Worm (Caenorhabditis elegans): ENCODE measurements around the gene K04C2.3.

DNA sequence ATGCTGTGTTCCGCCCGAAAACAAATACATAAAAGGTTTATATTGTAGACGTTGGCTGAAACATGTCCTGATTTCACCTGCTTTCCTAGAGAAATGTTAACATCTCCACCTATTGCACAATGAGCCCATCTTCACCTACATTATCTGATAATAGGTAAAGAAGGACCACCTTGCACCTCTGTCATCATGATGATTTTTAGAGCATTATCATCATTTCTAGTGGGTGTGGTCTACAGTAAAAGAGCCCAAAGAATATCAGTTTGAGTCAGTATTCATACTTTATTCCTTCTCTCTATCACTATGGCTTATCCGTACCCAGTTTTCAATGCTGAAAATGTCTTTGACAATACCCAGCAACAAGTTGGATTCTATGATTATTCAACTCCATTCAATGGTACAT lies 11.3 kb downstream of the K04C2.3 start, which contains the start of gene med-2:
- no peak for TF ChIP-seq ccch-3 (GFP tag; optimal IDR thresholded peaks at IDR 0.05)
- no peak for TF ChIP-seq sptf-2 (GFP tag; optimal IDR thresholded peaks at IDR 0.05)
- no peak for TF ChIP-seq rec-8 (tag; optimal IDR thresholded peaks at IDR 0.05)
- no peak for TF ChIP-seq Y53G8AR.9 (GFP tag; conservative IDR thresholded peaks at IDR 0.05)
- no peak for TF ChIP-seq hlh-12 (tag; optimal IDR thresholded peaks at IDR 0.05)
- TF ChIP-seq pbrm-1 (GFP tag; IDR thresholded peaks at IDR 0.05): no peak
- TF ChIP-seq hmg-1.2 (GFP tag; IDR thresholded peaks at IDR 0.05): no peak
- TF ChIP-seq T07F8.4 (tag; optimal IDR thresholded peaks at IDR 0.05): no peak
- no peak for TF ChIP-seq mxl-1 (tag; optimal IDR thresholded peaks at IDR 0.05)
- no peak for TF ChIP-seq B0261.1 (tag; optimal IDR thresholded peaks at IDR 0.05)
- no peak for TF ChIP-seq ama-1 (optimal IDR thresholded peaks at IDR 0.05)
- no peak for TF ChIP-seq ama-1 (GFP tag; optimal IDR thresholded peaks at IDR 0.05)
- TF ChIP-seq madf-8 (GFP tag; conservative IDR thresholded peaks at IDR 0.05): no peak
- no peak for TF ChIP-seq tbp1 (GFP tag; optimal IDR thresholded peaks at IDR 0.05)
- TF ChIP-seq nhr-27 (tag; optimal IDR thresholded peaks at IDR 0.05): no peak
